Fruit fly (Drosophila melanogaster) whole organism, prepupa: Measurements from ENCODE around the gene mgl.
A peak's percentile ranks its signal among the peaks of the same experiment; 100 is the strongest.

Experiments used
- Blimp-1 ChIP-seq: fragments of 200-800 bp; sonication (Bioruptor generic); optimal IDR thresholded peaks from 3 replicates; lab custom pipeline; 2017; ENCODE audit warnings: missing biosample characterization, missing genetic modification characterization, mild to moderate bottlenecking, moderate library complexity, missing genetic modification reagents
- CG11902 ChIP-seq: fragments of 200-800 bp; sonication (Bioruptor generic); optimal IDR thresholded peaks from 3 replicates; lab custom pipeline; 2016; ENCODE audit warnings: missing biosample characterization, missing genetic modification characterization
- CG1621 ChIP-seq: fragments of 200-800 bp; sonication (Bioruptor generic); optimal IDR thresholded peaks from 3 replicates; lab custom pipeline; 2018; ENCODE audit warnings: missing biosample characterization, mild to moderate bottlenecking, missing genetic modification characterization
- CG16779 ChIP-seq: fragments of 200-800 bp; sonication (Bioruptor generic); optimal IDR thresholded peaks from 3 replicates; lab custom pipeline; 2017; ENCODE audit warnings: missing biosample characterization, mild to moderate bottlenecking, missing genetic modification characterization
- CG3919 ChIP-seq: fragments of 200-800 bp; sonication (Bioruptor generic); optimal IDR thresholded peaks from 3 replicates; lab custom pipeline; 2016; ENCODE audit warnings: missing biosample characterization, missing genetic modification characterization
- CG8119 ChIP-seq: fragments of 200-800 bp; sonication (Bioruptor generic); IDR thresholded peaks from 3 replicates; pipeline ENCODE4 v1.3.6; 2022; ENCODE audit warnings: missing biosample characterization, missing genetic modification characterization
- Eip75B ChIP-seq: fragments of 200-800 bp; sonication (Bioruptor generic); optimal IDR thresholded peaks from 3 replicates; lab custom pipeline; 2016; ENCODE audit warnings: missing biosample characterization, missing genetic modification characterization
- Ets96B ChIP-seq: fragments of 200-800 bp; optimal IDR thresholded peaks from 2 replicates; lab custom pipeline; 2019; ENCODE audit warnings: missing biosample characterization, mild to moderate bottlenecking, missing genetic modification characterization, moderate library complexity
- Sox102F ChIP-seq: fragments of 200-800 bp; sonication (Bioruptor generic); optimal IDR thresholded peaks from 2 replicates; lab custom pipeline; 2016; ENCODE audit warnings: missing biosample characterization, mild to moderate bottlenecking, missing genetic modification characterization
- achi ChIP-seq: fragments of 200-800 bp; sonication (Bioruptor generic); optimal IDR thresholded peaks from 3 replicates; lab custom pipeline; 2016; ENCODE audit warnings: missing biosample characterization, missing genetic modification characterization
- dsx ChIP-seq: fragments of 200-800 bp; optimal IDR thresholded peaks from 3 replicates; lab custom pipeline; 2019; ENCODE audit warnings: missing biosample characterization, mild to moderate bottlenecking, missing genetic modification characterization, moderate library complexity; ENCODE audit not compliant: poor library complexity, severe bottlenecking
- esn ChIP-seq: fragments of 200-800 bp; sonication (Bioruptor generic); optimal IDR thresholded peaks from 2 replicates; lab custom pipeline; 2016; ENCODE audit warnings: missing biosample characterization, mild to moderate bottlenecking, missing genetic modification characterization, moderate library complexity
- fd85E ChIP-seq: fragments of 200-800 bp; sonication (Bioruptor generic); optimal IDR thresholded peaks from 3 replicates; lab custom pipeline; 2016; ENCODE audit warnings: missing biosample characterization, missing genetic modification characterization

- TF ChIP-seq Ets96B (tag; lab: Kevin White, UChicago) (peak; percentile 38), esn (peak; percentile 75), CG16779 (no peak), CG8119 (peak; percentile 63), dsx (GFP tag; lab: Kevin White, UChicago) (peak; percentile 4), achi (GFP tag; lab: Kevin White, UChicago) (peak; percentile 60), Sox102F (GFP tag; lab: Kevin White, UChicago) (peak; percentile 66), fd85E (peak; percentile 0), Eip75B (GFP tag; lab: Kevin White, UChicago) (peak; percentile 3), CG3919 (GFP tag; lab: Kevin White, UChicago) (peak; percentile 54), CG1621 (tag; lab: Kevin White, UChicago) (peak; percentile 5), Blimp-1 (GFP tag; lab: Kevin White, UChicago) (peak; percentile 45), CG11902 (peak; percentile 34)
These were observed 147.5 kb downstream of the mgl start for dm6 chrX:9352112-9353096.
